Worm (Caenorhabditis elegans): Measurements from ENCODE around the gene Y54G11A.17.

DNA sequence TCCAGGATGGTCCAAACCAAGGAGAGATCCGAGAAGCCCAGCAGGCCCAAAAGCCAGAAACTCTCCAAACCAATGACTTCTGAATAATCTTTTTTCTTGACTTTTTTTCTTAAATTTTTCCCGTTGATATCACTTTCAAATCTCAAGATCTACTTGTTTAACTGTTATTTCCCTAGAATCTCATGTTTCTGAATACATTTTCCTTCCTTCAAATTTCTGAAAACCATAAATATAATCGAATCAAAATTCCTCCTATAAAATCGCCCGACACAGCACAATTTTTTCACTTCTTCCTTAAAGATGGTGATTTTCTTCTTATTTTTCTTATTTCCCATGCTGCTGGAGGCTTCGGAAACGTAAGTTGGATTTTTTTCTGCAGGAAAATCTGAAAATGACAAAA lies 39.0 kb upstream of the Y54G11A.17 start, which contains the start of gene F26H11.8:
- no peak for TF ChIP-seq nhr-28 (tag; optimal IDR thresholded peaks at IDR 0.05)
- TF ChIP-seq lsy-2 (tag; optimal IDR thresholded peaks at IDR 0.05), result no peak
- no peak for TF ChIP-seq mls-2 (tag; optimal IDR thresholded peaks at IDR 0.05)
